Fruit fly (Drosophila melanogaster) whole organism, embryonic: Measurements from ENCODE around the gene CG43307.
A peak's percentile ranks its signal among the peaks of the same experiment; 100 is the strongest.

ENCODE experiments used
- ATbp ChIP-seq: fragments of 200-800 bp; sonication (Bioruptor generic); optimal IDR thresholded peaks from 2 replicates; lab custom pipeline; 2017; ENCODE audit warnings: missing biosample characterization, mild to moderate bottlenecking, missing genetic modification characterization, missing genetic modification reagents
- Atf-2 ChIP-seq: fragments of 200-800 bp; sonication (Bioruptor generic); optimal IDR thresholded peaks from 2 replicates; lab custom pipeline; 2016; ENCODE audit warnings: missing biosample characterization, missing genetic modification characterization
- CG14014 ChIP-seq: fragments of 200-800 bp; sonication (Bioruptor generic); IDR thresholded peaks from 2 replicates; pipeline ENCODE4 v1.3.6; 2022; ENCODE audit warnings: missing biosample characterization, missing genetic modification characterization
- CG15269 ChIP-seq: fragments of 200-800 bp; sonication (Bioruptor generic); optimal IDR thresholded peaks from 2 replicates; lab custom pipeline; 2018; ENCODE audit warnings: missing biosample characterization, mild to moderate bottlenecking, missing genetic modification characterization, moderate library complexity
- CG17802 ChIP-seq: fragments of 200-800 bp; sonication (Bioruptor generic); optimal IDR thresholded peaks from 2 replicates; lab custom pipeline; 2018; ENCODE audit warnings: missing biosample characterization, mild to moderate bottlenecking, missing genetic modification characterization, moderate library complexity
- CG2678 ChIP-seq: fragments of 200-800 bp; sonication (Bioruptor generic); optimal IDR thresholded peaks from 3 replicates; lab custom pipeline; 2019; ENCODE audit warnings: missing biosample characterization, mild to moderate bottlenecking, missing genetic modification characterization, moderate library complexity
- CG34376 ChIP-seq: fragments of 200-800 bp; sonication (Bioruptor generic); optimal IDR thresholded peaks from 2 replicates; lab custom pipeline; 2018; ENCODE audit warnings: missing biosample characterization, mild to moderate bottlenecking, missing genetic modification characterization
- CG4707 ChIP-seq: fragments of 200-800 bp; sonication (Bioruptor generic); optimal IDR thresholded peaks from 2 replicates; lab custom pipeline; 2018; ENCODE audit warnings: missing biosample characterization, mild to moderate bottlenecking, missing genetic modification characterization, moderate library complexity
- CG6683 ChIP-seq: fragments of 200-800 bp; sonication (Bioruptor generic); optimal IDR thresholded peaks from 2 replicates; lab custom pipeline; 2017; ENCODE audit warnings: missing biosample characterization, mild to moderate bottlenecking, missing genetic modification characterization, missing genetic modification reagents
- Drgx ChIP-seq: fragments of 200-800 bp; sonication (Bioruptor generic); IDR thresholded peaks from 2 replicates; pipeline ENCODE4 v1.3.6; 2022; ENCODE audit warnings: missing biosample characterization, missing genetic modification characterization
- Ets65A ChIP-seq: fragments of 200-800 bp; sonication (Bioruptor generic); peaks from one replicate; lab custom pipeline; 2016; ENCODE audit warnings: missing biosample characterization, missing genetic modification characterization
- Jarid2 ChIP-seq: fragments of 200-800 bp; sonication (Bioruptor generic); optimal IDR thresholded peaks from 3 replicates; lab custom pipeline; 2017; ENCODE audit warnings: mild to moderate bottlenecking, missing biosample characterization, missing genetic modification reagents, missing genetic modification characterization
- Med ChIP-seq: fragments of 200-800 bp; sonication (Bioruptor generic); peaks from one replicate; lab custom pipeline; 2016; ENCODE audit warnings: missing biosample characterization, missing genetic modification characterization, mild to moderate bottlenecking, inconsistent platforms, moderate library complexity
- Pdp1 ChIP-seq, 2 experiments: fragments of 200-800 bp; sonication (Bioruptor generic); optimal IDR thresholded peaks; 3 replicates each; lab custom pipeline; 2016; ENCODE audit warnings: missing biosample characterization in 2 of 2, missing genetic modification characterization in 2 of 2, mild to moderate bottlenecking in 1 of 2, moderate library complexity in 1 of 2
- Xrp1 ChIP-seq: fragments of 200-800 bp; sonication (Bioruptor generic); IDR thresholded peaks from 2 replicates; pipeline ENCODE4 v1.3.6; 2022; ENCODE audit warnings: missing biosample characterization, missing genetic modification characterization
- amos ChIP-seq: fragments of 200-800 bp; sonication (Bioruptor generic); IDR thresholded peaks from 2 replicates; pipeline ENCODE4 v1.3.6; 2022; ENCODE audit warnings: missing biosample characterization, missing genetic modification characterization; ENCODE audit not compliant: partially characterized antibody
- chinmo ChIP-seq: fragments of 200-800 bp; sonication (Bioruptor generic); IDR thresholded peaks from 4 replicates; pipeline ENCODE4 v1.3.6; 2022; ENCODE audit warnings: missing biosample characterization, missing genetic modification characterization; ENCODE audit not compliant: partially characterized antibody
- cwo ChIP-seq: fragments of 200-800 bp; sonication (Bioruptor generic); optimal IDR thresholded peaks from 3 replicates; lab custom pipeline; 2017; ENCODE audit warnings: missing biosample characterization, missing genetic modification characterization, mild to moderate bottlenecking, moderate library complexity, missing genetic modification reagents
- dysf ChIP-seq: fragments of 200-800 bp; sonication (Bioruptor generic); IDR thresholded peaks from 3 replicates; pipeline ENCODE4 v1.3.6; 2022; ENCODE audit warnings: missing biosample characterization, missing genetic modification characterization
- exex ChIP-seq: fragments of 200-800 bp; sonication (Bioruptor generic); optimal IDR thresholded peaks from 4 replicates; lab custom pipeline; 2018; ENCODE audit warnings: missing biosample characterization, mild to moderate bottlenecking, missing genetic modification characterization, moderate library complexity
- gem ChIP-seq: fragments of 200-800 bp; sonication (Bioruptor generic); optimal IDR thresholded peaks from 2 replicates; lab custom pipeline; 2019; ENCODE audit warnings: missing biosample characterization, mild to moderate bottlenecking, missing genetic modification characterization, moderate library complexity
- grn ChIP-seq: fragments of 200-800 bp; sonication (Bioruptor generic); optimal IDR thresholded peaks from 3 replicates; lab custom pipeline; 2017; ENCODE audit warnings: missing biosample characterization, missing genetic modification characterization
- lola ChIP-seq, 3 experiments: fragments of >200 bp in 2 of 3; fragments of 200-800 bp in 1 of 3; sonication (Bioruptor generic) in 1 of 3; optimal IDR thresholded peaks; 2 replicates each; lab custom pipeline; 2017 to 2019; ENCODE audit warnings: missing biosample characterization in 3 of 3, missing genetic modification characterization in 3 of 3, mild to moderate bottlenecking in 1 of 3, moderate library complexity in 1 of 3
- mirr ChIP-seq: fragments of 200-800 bp; sonication (Bioruptor generic); optimal IDR thresholded peaks from 3 replicates; lab custom pipeline; 2018; ENCODE audit warnings: missing biosample characterization, mild to moderate bottlenecking, missing genetic modification characterization
- prd ChIP-seq, 3 experiments: fragments of >200 bp in 2 of 3; fragments of 200-800 bp in 1 of 3; sonication (Bioruptor generic) in 1 of 3; optimal IDR thresholded peaks in 2 of 3; IDR thresholded peaks in 1 of 3; 2 replicates in 2 of 3; 3 replicates in 1 of 3; pipeline versions ENCODE4 v1.3.6 to Lab custom; 2017 to 2022; ENCODE audit warnings: missing biosample characterization in 1 of 3, missing genetic modification characterization in 1 of 3
- psq ChIP-seq: fragments of 200-800 bp; sonication (Bioruptor generic); optimal IDR thresholded peaks from 2 replicates; lab custom pipeline; 2017; ENCODE audit warnings: missing biosample characterization, missing genetic modification characterization
- sd ChIP-seq: fragments of 200-800 bp; sonication (Bioruptor generic); optimal IDR thresholded peaks from 3 replicates; lab custom pipeline; 2018; ENCODE audit warnings: missing biosample characterization, mild to moderate bottlenecking, missing genetic modification characterization, moderate library complexity
- sens ChIP-seq: fragments of 200-800 bp; sonication (Bioruptor generic); peaks from one replicate; lab custom pipeline; 2016; ENCODE audit warnings: missing biosample characterization, missing genetic modification characterization
- sens-2 ChIP-seq: fragments of 200-800 bp; sonication (Bioruptor generic); IDR thresholded peaks from 2 replicates; pipeline ENCODE4 v1.3.6; 2022; ENCODE audit warnings: missing biosample characterization, missing genetic modification characterization
- slou ChIP-seq: fragments of 200-800 bp; sonication (Bioruptor generic); optimal IDR thresholded peaks from 3 replicates; lab custom pipeline; 2016; ENCODE audit warnings: missing biosample characterization, missing genetic modification characterization
- ssp ChIP-seq: fragments of 200-800 bp; sonication (Bioruptor generic); IDR thresholded peaks from 2 replicates; pipeline ENCODE4 v1.3.6; 2022; ENCODE audit warnings: missing biosample characterization, missing genetic modification characterization
- sug ChIP-seq: fragments of 200-800 bp; optimal IDR thresholded peaks from 2 replicates; lab custom pipeline; 2019; ENCODE audit warnings: missing biosample characterization, mild to moderate bottlenecking, missing genetic modification characterization, moderate library complexity
- unpg ChIP-seq: fragments of 200-800 bp; sonication (Bioruptor generic); optimal IDR thresholded peaks from 3 replicates; lab custom pipeline; 2018; ENCODE audit warnings: missing biosample characterization, mild to moderate bottlenecking, missing genetic modification characterization, moderate library complexity

The CG43307 gene

dm6 chr2L:5790799-5791526 is 20.4 kb upstream of the CG43307 start (continued):
- TF ChIP-seq cwo = peak; percentile 9
- TF ChIP-seq sd (tag; lab: Kevin White, UChicago) = peak; percentile 88
- 0 out of 2 replicates have a peak, but pooled peaks have one; percentile 6 for TF ChIP-seq Xrp1 (GFP tag; lab: Robert Waterston, UW)
- peak; percentile 94 for TF ChIP-seq mirr
- TF ChIP-seq Jarid2 (GFP tag; lab: Kevin White, UChicago) = no peak
- no peak for TF ChIP-seq CG6683 (GFP tag; lab: Kevin White, UChicago)
- no peak for TF ChIP-seq ssp (GFP tag; lab: Robert Waterston, UW)
- TF ChIP-seq sug = peak; percentile 27
- peak; percentile 2 for TF ChIP-seq grn (GFP tag; lab: Kevin White, UChicago)
- no peak for TF ChIP-seq CG17802 (tag; lab: Kevin White, UChicago)
- TF ChIP-seq psq (GFP tag; lab: Kevin White, UChicago) = no peak
- peak; percentile 8 for TF ChIP-seq gem (tag; lab: Kevin White, UChicago)
- peak; percentile 26 for TF ChIP-seq CG34376 (GFP tag; lab: Kevin White, UChicago)
- TF ChIP-seq exex = peak; percentile 95
- 0 out of 2 replicates have a peak, but pooled peaks have one; percentile 34 for TF ChIP-seq sens-2
- TF ChIP-seq Atf-2 = no peak
- no peak for TF ChIP-seq slou (GFP tag; lab: Kevin White, UChicago)
- peak; percentile 10 for TF ChIP-seq CG2678 (tag; lab: Kevin White, UChicago)
- TF ChIP-seq CG15269 = peak; percentile 25
- peak; percentile 52 for TF ChIP-seq sens (GFP tag; lab: Kevin White, UChicago)
- TF ChIP-seq unpg (GFP tag; lab: Kevin White, UChicago) = no peak

- TF ChIP-seq sd (tag; lab: Kevin White, UChicago) (peak; percentile 63), CG2678 (tag; lab: Kevin White, UChicago) (no peak), chinmo (GFP tag; lab: Robert Waterston, UW) (0 out of 4 replicates have a peak, but pooled peaks have one; percentile 25), CG4707 (GFP tag; lab: Kevin White, UChicago) (no peak), Pdp1 (GFP tag; optimal IDR thresholded peaks at IDR 0.05; lab: Kevin White, UChicago) (peak in 1 of 2 experiments; percentile 56)
- TF ChIP-seq, all 482 proteins: peak for 3
Observed at dm6 chr2L:5793098-5793497, 18.3 kb upstream of the CG43307 start.

- TF ChIP-seq CG14014 (GFP tag; lab: Robert Waterston, UW) (0 out of 2 replicates have a peak, but pooled peaks have one; percentile 15), Ets65A (peak; percentile 69), sens (GFP tag; lab: Kevin White, UChicago) (peak; percentile 66), prd (optimal IDR thresholded peaks at IDR 0.05; lab: Kevin White, UChicago) (no peak), prd (GFP tag; IDR thresholded peaks at IDR 0.05; lab: Robert Waterston, UW) (0 out of 3 replicates have a peak, but pooled peaks have one; percentile 28), ATbp (GFP tag; lab: Kevin White, UChicago) (no peak), dysf (peak; percentile 17; the same call in 1 of the 3 replicates), Drgx (GFP tag; lab: Robert Waterston, UW) (0 out of 2 replicates have a peak, but pooled peaks have one; percentile 31), lola (GFP tag; optimal IDR thresholded peaks at IDR 0.05; lab: Kevin White, UChicago) (no peak), amos (no peak), Med (GFP tag; lab: Kevin White, UChicago) (peak; percentile 46), gem (tag; lab: Kevin White, UChicago) (peak; percentile 4)
- TF ChIP-seq, all 482 proteins: peak for 8
Observed at dm6 chr2L:5795192-5795591, 16.2 kb upstream of the CG43307 start.
